Fruit fly (Drosophila melanogaster): Measurements from ENCODE around the gene Ttc30.

Gene Ttc30

DNA sequence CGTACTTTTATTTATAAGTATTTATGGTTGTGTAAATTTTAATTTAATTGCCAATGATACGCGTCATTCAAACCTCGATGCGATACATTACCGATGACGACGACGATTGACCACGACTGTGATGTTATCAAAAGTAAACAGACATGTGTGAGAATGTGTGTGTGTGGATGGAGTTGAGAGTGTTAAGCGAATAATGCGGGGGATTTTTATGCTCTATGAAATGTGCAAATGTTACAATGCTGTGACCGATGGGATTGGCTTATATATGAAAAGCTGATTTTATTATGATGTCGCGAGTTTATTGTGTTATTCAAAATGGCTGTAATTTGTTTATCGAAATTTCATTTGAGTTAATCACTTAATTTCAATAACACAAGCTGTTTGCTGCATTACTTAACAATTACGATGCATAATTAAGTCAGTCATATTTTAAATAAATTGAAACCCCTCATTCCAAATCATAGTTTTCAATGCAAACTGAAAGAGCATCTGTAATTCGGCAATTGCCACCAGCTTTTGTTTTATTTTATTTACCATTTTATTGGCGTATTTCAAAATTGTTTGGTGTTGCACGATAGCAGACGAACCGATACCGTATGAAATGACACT is 33.8 kb upstream of the Ttc30 start (continued):
- TF ChIP-seq gem (tag; optimal IDR thresholded peaks at IDR 0.05) (peak; percentile 38), kah (GFP tag; optimal IDR thresholded peaks at IDR 0.05) (no peak), NK7.1 (GFP tag; optimal IDR thresholded peaks at IDR 0.05) (no peak), CG14710 (tag; optimal IDR thresholded peaks at IDR 0.05) (no peak), dmrt99B (tag; optimal IDR thresholded peaks at IDR 0.05) (peak; percentile 31), D19A (tag; optimal IDR thresholded peaks at IDR 0.05) (peak; percentile 75), MTF-1 (GFP tag; optimal IDR thresholded peaks at IDR 0.05; ENCODE audit: borderline replicate concordance) (no peak), Optix (GFP tag; IDR thresholded peaks at IDR 0.05) (no peak), Camta (GFP tag; optimal IDR thresholded peaks at IDR 0.05) (no peak), CG11504 (tag; optimal IDR thresholded peaks at IDR 0.05) (peak; percentile 57), Awh (GFP tag; IDR thresholded peaks at IDR 0.05) (no peak), Aef1 (GFP tag; IDR thresholded peaks at IDR 0.05) (peak; percentile 15; the same call in 1 of the 3 replicates), hbn (GFP tag; IDR thresholded peaks at IDR 0.05; ENCODE audit: partially characterized antibody) (no peak), slbo (GFP tag; IDR thresholded peaks at IDR 0.05) (0 out of 2 replicates have a peak, but pooled peaks have one; percentile 21), bigmax (GFP tag; optimal IDR thresholded peaks at IDR 0.05) (no peak), sima (GFP tag; optimal IDR thresholded peaks at IDR 0.05) (no peak), chif (GFP tag; optimal IDR thresholded peaks at IDR 0.05) (peak in 1 of 2 experiments; percentile 8), so (GFP tag; IDR thresholded peaks at IDR 0.05) (peak; percentile 46; the same call in 1 of the 3 replicates), CG15269 (tag; optimal IDR thresholded peaks at IDR 0.05) (peak; percentile 18), Fer3 (tag; optimal IDR thresholded peaks at IDR 0.05) (no peak), CG10147 (GFP tag; optimal IDR thresholded peaks at IDR 0.05) (peak; percentile 33), CG1832 (GFP tag; optimal IDR thresholded peaks at IDR 0.05) (no peak), sens (GFP tag) (peak; percentile 10), Ptx1 (GFP tag; IDR thresholded peaks at IDR 0.05) (peak; percentile 24; the same call in 1 of the 2 replicates), CG6791 (GFP tag; IDR thresholded peaks at IDR 0.05; ENCODE audit: partially characterized antibody) (no peak), Drgx (GFP tag; IDR thresholded peaks at IDR 0.05) (peak; percentile 7; the same call in 1 of the 2 replicates), Ets65A (GFP tag) (peak; percentile 18), CG10959 (GFP tag; IDR thresholded peaks at IDR 0.05) (no peak), lmd (GFP tag; IDR thresholded peaks at IDR 0.05) (no peak), jigr1 (GFP tag; IDR thresholded peaks at IDR 0.05) (no peak), Dip3 (GFP tag; optimal IDR thresholded peaks at IDR 0.05) (no peak), row (GFP tag; IDR thresholded peaks at IDR 0.05) (peak; percentile 13; the same call in 1 of the 3 replicates), CG7839 (tag; optimal IDR thresholded peaks at IDR 0.05) (peak; percentile 29), grn (GFP tag; optimal IDR thresholded peaks at IDR 0.05) (no peak), fu2 (GFP tag; optimal IDR thresholded peaks at IDR 0.05) (no peak), dysf (GFP tag; IDR thresholded peaks at IDR 0.05) (peak; percentile 54; the same call in 2 of the 3 replicates), Hey (tag; optimal IDR thresholded peaks at IDR 0.05) (no peak), MBD-R2 (GFP tag; IDR thresholded peaks at IDR 0.05) (no peak)

- TF ChIP-seq crol (GFP tag; IDR thresholded peaks at IDR 0.05) (no peak), cato (GFP tag; optimal IDR thresholded peaks at IDR 0.05; ENCODE audit: borderline replicate concordance) (peak; percentile 28), tll (GFP tag; optimal IDR thresholded peaks at IDR 0.05) (no peak), az2 (GFP tag; optimal IDR thresholded peaks at IDR 0.05) (peak; percentile 60), gcm (GFP tag; optimal IDR thresholded peaks at IDR 0.05) (peak; percentile 27), Dll (GFP tag; IDR thresholded peaks at IDR 0.05; ENCODE audit: partially characterized antibody) (no peak), CG6765 (GFP tag; optimal IDR thresholded peaks at IDR 0.05) (no peak), h (optimal IDR thresholded peaks at IDR 0.05) (no peak), TFAM (GFP tag; optimal IDR thresholded peaks at IDR 0.05) (no peak), maf-S (GFP tag; optimal IDR thresholded peaks at IDR 0.05) (peak; percentile 44), zf30C (GFP tag; optimal IDR thresholded peaks at IDR 0.05) (no peak), CG4820 (GFP tag; optimal IDR thresholded peaks at IDR 0.05) (peak; percentile 69), CG4707 (GFP tag; optimal IDR thresholded peaks at IDR 0.05) (no peak), ind (GFP tag; optimal IDR thresholded peaks at IDR 0.05) (peak; percentile 45), CG10979 (tag; optimal IDR thresholded peaks at IDR 0.05) (peak; percentile 74)
Observed at dm6 chr2L:13073797-13074196, 32.8 kb upstream of the Ttc30 start.

All from whole organism, embryonic.